Worm (Caenorhabditis elegans): ENCODE results near the gene ZK84.2.

ZK84.2 gene

DNA sequence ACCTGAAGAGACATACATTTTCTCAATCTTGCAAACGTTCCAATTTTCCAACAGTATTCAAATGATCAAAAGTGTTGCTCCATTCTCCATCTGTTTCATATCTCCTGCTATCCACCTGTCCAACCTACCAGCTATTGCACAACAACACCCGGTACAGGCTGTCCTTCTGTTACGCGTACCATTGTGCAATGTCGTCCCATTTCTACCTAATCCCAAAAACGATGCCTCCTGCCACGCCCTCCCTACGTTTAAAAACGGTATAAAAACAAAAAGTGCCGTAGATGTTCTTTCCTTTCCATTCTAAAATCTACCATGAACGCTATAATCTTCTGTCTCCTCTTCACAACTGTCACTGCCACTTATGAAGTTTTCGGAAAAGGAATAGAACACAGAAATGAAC lies 25.9 kb upstream of the ZK84.2 start, which contains the start of gene ins-2:
Gene ins-2, plus strand, starts transcription at position 301 of the 400 bp plus-strand sequence.
- no peak for TF ChIP-seq aly-2 (tag; optimal IDR thresholded peaks at IDR 0.05)
- TF ChIP-seq mdl-1 (tag; optimal IDR thresholded peaks at IDR 0.05) = no peak
- TF ChIP-seq nhr-11 (tag; optimal IDR thresholded peaks at IDR 0.05) = no peak
- TF ChIP-seq ceh-9 (tag; optimal IDR thresholded peaks at IDR 0.05) = no peak
- TF ChIP-seq lin-15B (tag; optimal IDR thresholded peaks at IDR 0.05) = no peak
- no peak for TF ChIP-seq nfya-1 (tag; optimal IDR thresholded peaks at IDR 0.05; ENCODE audit: insufficient read depth)
- no peak for TF ChIP-seq pha-4 (tag; optimal IDR thresholded peaks at IDR 0.05)
- no peak for TF ChIP-seq tbx-2 (tag; optimal IDR thresholded peaks at IDR 0.05)
- TF ChIP-seq jun-1 (tag; optimal IDR thresholded peaks at IDR 0.05) = no peak
- TF ChIP-seq egl-27 (tag; optimal IDR thresholded peaks at IDR 0.05) = no peak
- no peak for TF ChIP-seq nhr-76 (tag; optimal IDR thresholded peaks at IDR 0.05)
- TF ChIP-seq mml-1 (tag; optimal IDR thresholded peaks at IDR 0.05) = no peak
- no peak for TF ChIP-seq unc-39 (tag; optimal IDR thresholded peaks at IDR 0.05)
- TF ChIP-seq nhr-237 (tag; optimal IDR thresholded peaks at IDR 0.05) = no peak
- TF ChIP-seq ZK546.5 (tag; optimal IDR thresholded peaks at IDR 0.05) = no peak
- no peak for TF ChIP-seq elt-2 (tag; optimal IDR thresholded peaks at IDR 0.05)

DNA sequence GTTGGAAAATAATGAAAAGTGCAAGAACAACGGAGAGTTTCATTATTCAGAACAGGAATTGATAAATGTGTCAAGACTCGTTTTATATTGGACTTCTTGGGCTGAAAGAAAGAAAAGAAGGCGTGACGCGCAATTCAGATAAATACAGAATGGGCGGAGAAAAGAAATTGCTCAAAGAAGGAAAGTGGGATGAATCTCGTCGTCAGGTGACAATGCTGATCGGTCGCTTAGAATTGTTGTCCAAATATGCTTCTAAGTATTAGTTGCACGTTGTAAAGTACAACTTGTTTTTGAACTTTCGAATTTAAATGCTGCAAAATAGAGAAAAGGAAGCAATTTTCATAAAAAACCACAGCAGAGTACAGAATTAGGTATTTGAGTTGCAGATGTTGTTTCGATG lies 23.5 kb upstream of the ZK84.2 start, which contains the start of gene ins-3:
Gene ins-3, minus strand, starts transcription at position 101 of the 400 bp plus-strand sequence.
- TF ChIP-seq nhr-11 (tag; optimal IDR thresholded peaks at IDR 0.05) (no peak), pha-4 (tag; optimal IDR thresholded peaks at IDR 0.05) (no peak), eor-1 (tag; optimal IDR thresholded peaks at IDR 0.05) (no peak), ztf-4 (tag; optimal IDR thresholded peaks at IDR 0.05) (no peak), ama-1 (optimal IDR thresholded peaks at IDR 0.05) (no peak), ceh-82 (tag; optimal IDR thresholded peaks at IDR 0.05) (no peak), nhr-67 (tag; optimal IDR thresholded peaks at IDR 0.05) (no peak), R02D3.7 (tag; optimal IDR thresholded peaks at IDR 0.05) (no peak), nfya-1 (tag; optimal IDR thresholded peaks at IDR 0.05; ENCODE audit: insufficient read depth) (no peak), lin-15B (tag; optimal IDR thresholded peaks at IDR 0.05) (no peak), nhr-237 (tag; optimal IDR thresholded peaks at IDR 0.05) (no peak), unc-39 (tag; optimal IDR thresholded peaks at IDR 0.05) (no peak), ceh-28 (tag; optimal IDR thresholded peaks at IDR 0.05) (no peak)

DNA sequence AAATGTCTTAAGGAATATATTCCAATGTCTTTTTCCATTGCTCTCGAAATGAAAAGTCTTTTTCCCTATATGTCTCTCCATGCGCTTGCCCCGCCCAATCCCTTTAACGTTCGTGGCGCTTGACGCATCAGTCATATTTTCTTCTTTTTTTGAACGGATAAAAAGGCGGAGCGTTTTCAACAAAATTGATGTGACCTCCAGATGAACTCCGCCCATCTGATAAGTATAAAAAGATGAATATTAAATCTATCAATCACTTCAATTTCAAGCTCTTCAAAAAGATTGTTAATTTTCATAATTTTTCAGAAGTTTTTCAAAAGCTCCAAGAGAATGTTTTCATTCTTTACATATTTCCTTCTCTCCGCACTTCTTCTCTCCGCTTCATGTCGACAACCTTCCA lies 18.1 kb upstream of the ZK84.2 start, which contains the start of gene ins-4:
Gene ins-4, plus strand, starts transcription at position 301 of the 400 bp plus-strand sequence.
- TF ChIP-seq ceh-9 (tag; optimal IDR thresholded peaks at IDR 0.05) = no peak

DNA sequence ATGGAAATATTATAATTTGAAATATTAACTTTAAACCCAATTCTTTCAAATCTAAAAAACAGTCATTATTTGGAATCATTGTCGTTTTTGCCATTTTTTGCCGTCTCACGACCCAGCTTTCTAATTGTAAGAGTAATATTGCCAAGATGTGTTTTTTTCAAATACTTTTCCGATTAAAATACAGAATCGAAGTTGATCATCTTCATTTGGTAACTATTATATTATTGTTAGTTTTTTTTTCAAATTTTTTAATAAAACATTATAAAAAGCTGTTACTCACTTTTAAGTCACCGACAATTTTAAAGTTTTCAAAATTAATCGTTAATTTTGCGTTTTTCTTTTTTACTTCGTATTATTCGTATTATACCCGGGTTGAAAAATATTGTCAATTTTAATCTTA lies 16.9 kb upstream of the ZK84.2 start, which contains the start of gene ins-5:
Gene ins-5, plus strand, starts transcription at position 301 of the 400 bp plus-strand sequence.
- TF ChIP-seq pqm-1 (tag; optimal IDR thresholded peaks at IDR 0.05) = no peak
- no peak for TF ChIP-seq aly-2 (tag; optimal IDR thresholded peaks at IDR 0.05)
- TF ChIP-seq lin-39 (tag; optimal IDR thresholded peaks at IDR 0.05) = no peak

DNA sequence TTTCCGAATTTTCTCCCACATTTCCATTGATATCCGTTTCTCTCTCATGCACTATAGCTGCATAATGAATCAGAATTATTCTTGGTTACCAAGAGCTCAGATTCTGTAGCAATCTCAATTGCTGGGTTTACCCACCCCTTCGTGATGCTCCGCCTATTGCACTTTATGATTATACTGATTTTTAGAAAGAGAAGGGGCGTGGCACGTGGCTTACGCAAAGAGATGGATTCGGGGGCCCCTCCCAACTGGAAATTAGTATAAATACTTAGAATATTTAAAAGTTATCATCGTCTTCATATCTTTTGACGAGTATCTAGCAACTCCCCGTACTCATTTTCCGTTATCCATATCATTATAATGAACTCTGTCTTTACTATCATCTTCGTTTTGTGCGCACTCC lies 14.0 kb upstream of the ZK84.2 start, which contains the start of gene ins-6:
Gene ins-6, plus strand, starts transcription at position 301 of the 400 bp plus-strand sequence.
- TF ChIP-seq egl-27 (tag; optimal IDR thresholded peaks at IDR 0.05) = no peak
- no peak for TF ChIP-seq ceh-82 (tag; optimal IDR thresholded peaks at IDR 0.05)
- no peak for TF ChIP-seq elt-1 (tag; optimal IDR thresholded peaks at IDR 0.05)

DNA sequence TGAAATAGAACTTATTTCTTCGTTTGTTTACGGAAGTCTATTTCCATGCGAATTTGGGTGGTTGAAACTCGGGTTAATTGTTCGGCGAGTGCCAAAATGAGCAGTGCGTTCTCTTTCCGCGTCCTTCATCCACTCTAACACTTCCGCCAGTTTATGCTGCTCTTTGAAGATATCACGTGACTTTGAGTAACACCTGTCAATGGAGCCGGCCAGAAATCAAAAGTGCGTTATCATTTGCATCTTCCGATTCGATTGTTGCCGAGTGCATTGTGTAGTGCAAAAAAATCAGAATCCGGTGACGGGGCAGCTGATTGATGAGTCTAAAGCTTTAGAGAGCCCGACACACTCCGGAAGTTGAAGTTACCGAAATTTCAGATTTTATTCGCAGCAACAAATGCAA lies 13.2 kb upstream of the ZK84.2 start:
- no peak for TF ChIP-seq mml-1 (tag; optimal IDR thresholded peaks at IDR 0.05)
- no peak for TF ChIP-seq egl-27 (tag; optimal IDR thresholded peaks at IDR 0.05)
- no peak for TF ChIP-seq elt-1 (tag; optimal IDR thresholded peaks at IDR 0.05)
- no peak for TF ChIP-seq unc-62 (GFP tag; optimal IDR thresholded peaks at IDR 0.05)
- TF ChIP-seq nfya-1 (tag; optimal IDR thresholded peaks at IDR 0.05; ENCODE audit: insufficient read depth) = no peak
- TF ChIP-seq mdl-1 (tag; optimal IDR thresholded peaks at IDR 0.05) = no peak
- no peak for TF ChIP-seq nhr-11 (tag; optimal IDR thresholded peaks at IDR 0.05)
- no peak for TF ChIP-seq fkh-10 (GFP tag; optimal IDR thresholded peaks at IDR 0.05)
- no peak for TF ChIP-seq ama-1 (optimal IDR thresholded peaks at IDR 0.05)
- TF ChIP-seq nhr-28 (tag; optimal IDR thresholded peaks at IDR 0.05) = no peak
- no peak for TF ChIP-seq zag-1 (tag; optimal IDR thresholded peaks at IDR 0.05)
- TF ChIP-seq R02D3.7 (tag; optimal IDR thresholded peaks at IDR 0.05) = no peak
- no peak for TF ChIP-seq lin-15B (tag; optimal IDR thresholded peaks at IDR 0.05)
- TF ChIP-seq tbx-2 (tag; optimal IDR thresholded peaks at IDR 0.05) = no peak
- TF ChIP-seq fkh-2 (tag; optimal IDR thresholded peaks at IDR 0.05) = no peak
